Fruit fly (Drosophila melanogaster) whole organism, prepupa: ENCODE results near the gene pont.
A peak's percentile ranks its signal among the peaks of the same experiment; 100 is the strongest.

Experiments used
- CG10669 ChIP-seq: fragments of 200-800 bp; sonication (Bioruptor generic); optimal IDR thresholded peaks from 3 replicates; lab custom pipeline; 2018; ENCODE audit warnings: missing biosample characterization, mild to moderate bottlenecking, missing genetic modification characterization, moderate library complexity
- CG11294 ChIP-seq: fragments of 200-800 bp; sonication (Bioruptor generic); IDR thresholded peaks from 2 replicates; pipeline ENCODE4 v1.3.6; 2022; ENCODE audit warnings: missing biosample characterization, missing genetic modification characterization
- CG4318 ChIP-seq: fragments of 200-800 bp; sonication (Bioruptor generic); optimal IDR thresholded peaks from 3 replicates; lab custom pipeline; 2017; ENCODE audit warnings: missing biosample characterization, mild to moderate bottlenecking, missing genetic modification characterization
- CG8319 ChIP-seq: fragments of 200-800 bp; sonication (Bioruptor generic); optimal IDR thresholded peaks from 3 replicates; lab custom pipeline; 2016; ENCODE audit warnings: missing biosample characterization, missing genetic modification characterization
- Gug ChIP-seq: fragments of 200-800 bp; sonication (Bioruptor generic); IDR thresholded peaks from 2 replicates; pipeline ENCODE4 v1.3.6; 2022; ENCODE audit warnings: missing biosample characterization, missing genetic modification characterization
- Lpt ChIP-seq: fragments of 200-800 bp; sonication (Bioruptor generic); optimal IDR thresholded peaks from 3 replicates; lab custom pipeline; 2016; ENCODE audit warnings: missing biosample characterization, missing genetic modification characterization
- OdsH ChIP-seq: fragments of 200-800 bp; sonication (Bioruptor generic); optimal IDR thresholded peaks from 3 replicates; lab custom pipeline; 2016; ENCODE audit warnings: missing biosample characterization, missing genetic modification characterization
- Sox102F ChIP-seq: fragments of 200-800 bp; sonication (Bioruptor generic); optimal IDR thresholded peaks from 2 replicates; lab custom pipeline; 2016; ENCODE audit warnings: missing biosample characterization, mild to moderate bottlenecking, missing genetic modification characterization
- Sox14 ChIP-seq: fragments of 200-800 bp; sonication (Bioruptor generic); optimal IDR thresholded peaks from 3 replicates; lab custom pipeline; 2016; ENCODE audit warnings: missing biosample characterization, missing genetic modification characterization
- Sox15 ChIP-seq: fragments of 200-800 bp; sonication (Bioruptor generic); optimal IDR thresholded peaks from 3 replicates; lab custom pipeline; 2016; ENCODE audit warnings: missing biosample characterization, missing genetic modification characterization
- fd59A ChIP-seq: fragments of 200-800 bp; sonication (Bioruptor generic); optimal IDR thresholded peaks from 2 replicates; lab custom pipeline; 2017; ENCODE audit warnings: missing biosample characterization, mild to moderate bottlenecking, missing genetic modification characterization, missing genetic modification reagents
- fkh ChIP-seq: fragments of 200-800 bp; sonication (Bioruptor generic); optimal IDR thresholded peaks from 3 replicates; lab custom pipeline; 2017; ENCODE audit warnings: missing biosample characterization, mild to moderate bottlenecking, missing genetic modification characterization, moderate library complexity

DNA sequence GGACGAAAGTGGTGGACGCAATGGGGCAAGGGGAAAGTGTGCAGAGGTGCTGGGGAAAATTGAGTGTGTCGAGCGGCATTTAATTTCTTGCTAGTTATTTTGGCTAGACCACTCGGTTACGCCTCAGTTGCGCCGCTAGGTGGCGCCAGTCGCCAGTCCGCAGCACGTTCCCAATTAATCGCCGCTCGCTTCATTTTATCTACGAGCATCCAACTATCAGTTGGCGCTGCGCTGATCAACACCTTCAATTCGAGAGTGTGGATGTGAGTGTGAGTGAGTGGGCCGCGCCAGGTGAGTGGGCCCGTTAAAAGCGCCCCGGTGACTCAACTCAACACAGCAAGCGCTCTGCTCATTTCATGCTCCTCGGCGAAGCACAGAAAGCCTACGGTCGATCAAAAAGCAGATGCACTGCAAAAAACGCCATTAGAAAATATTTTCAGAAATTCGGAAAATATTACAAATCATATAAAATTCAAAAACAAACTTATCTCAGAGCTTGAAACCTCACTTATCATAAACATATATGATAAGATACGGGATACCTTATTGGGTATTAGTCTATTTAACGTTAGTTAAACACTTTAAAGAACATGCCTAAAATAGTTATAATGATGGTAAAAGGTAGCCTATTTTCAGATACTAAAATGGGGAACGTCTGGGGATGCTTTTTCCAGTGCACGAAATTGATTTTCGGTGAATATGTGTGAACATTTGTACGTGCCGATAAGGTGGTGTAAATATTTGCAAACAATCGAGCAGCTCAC, 6.4 kb downstream of the pont start:
- TF ChIP-seq Sox14 (GFP tag; lab: Kevin White, UChicago), result peak; percentile 89
- no peak for TF ChIP-seq fd59A (GFP tag; lab: Kevin White, UChicago)
- TF ChIP-seq Sox15 (GFP tag; lab: Kevin White, UChicago), result peak; percentile 79
- TF ChIP-seq Sox102F, result peak; percentile 89
- TF ChIP-seq Gug (GFP tag; lab: Robert Waterston, UW), result peak; percentile 73
- peak; percentile 78 for TF ChIP-seq CG11294 (GFP tag; lab: Robert Waterston, UW)
- TF ChIP-seq CG8319 (GFP tag; lab: Kevin White, UChicago), result peak; percentile 72
- peak; percentile 73 for TF ChIP-seq fkh (GFP tag; lab: Kevin White, UChicago)
- peak; percentile 87 for TF ChIP-seq CG4318
- TF ChIP-seq CG10669 (GFP tag; lab: Kevin White, UChicago), result peak; percentile 54
- TF ChIP-seq OdsH, result peak; percentile 87
- peak; percentile 80 for TF ChIP-seq Lpt
